Worm (Caenorhabditis elegans) whole organism, young adult: Measurements from ENCODE around the gene fsn-1.
A peak's percentile ranks its signal among the peaks of the same experiment; 100 is the strongest.

Experiments used
- D2030.7 ChIP-seq: fragments of 200-800 bp; sonication (Bioruptor generic); IDR thresholded peaks from 2 replicates; pipeline ENCODE4 v1.3.6; 2022; ENCODE audit warnings: missing genetic modification reagents, missing genetic modification characterization, missing compliant biosample characterization
- F49E8.2 ChIP-seq: sonication (generic microtip); optimal IDR thresholded peaks from 3 replicates; lab custom pipeline; 2017; ENCODE audit warnings: missing genetic modification characterization, mild to moderate bottlenecking, missing compliant biosample characterization, antibody characterized with exemption, moderate library complexity; ENCODE audit not compliant: insufficient read depth
- Y79H2A.3 ChIP-seq: fragments of 200-800 bp; sonication (Bioruptor generic); conservative IDR thresholded peaks from 2 replicates; pipeline ENCODE4 v1.3.6; 2022; ENCODE audit warnings: missing genetic modification reagents, missing genetic modification characterization, missing compliant biosample characterization
- ama-1 ChIP-seq, 3 experiments: fragments of 150-350 bp in 1 of 3; sonication (generic microtip) in 2 of 3; optimal IDR thresholded peaks; 2 replicates each; lab custom pipeline; 2014 to 2018; ENCODE audit warnings: missing biosample characterization in 2 of 3, missing genetic modification characterization in 2 of 3, missing genetic modification reagents in 2 of 3
- ceh-40 ChIP-seq: fragments of 200-800 bp; sonication (Bioruptor generic); IDR thresholded peaks from 2 replicates; pipeline ENCODE4 v1.3.6; 2022; ENCODE audit warnings: missing genetic modification characterization, missing compliant biosample characterization
- egrh-3 ChIP-seq: fragments of 200-800 bp; sonication (Bioruptor generic); IDR thresholded peaks from 2 replicates; pipeline ENCODE4 v1.3.6; 2022; ENCODE audit warnings: missing genetic modification reagents, missing genetic modification characterization, missing compliant biosample characterization
- him-1 ChIP-seq: sonication (generic microtip); optimal IDR thresholded peaks from 2 replicates; lab custom pipeline; 2016; ENCODE audit warnings: missing genotype, missing genetic modification reagents, missing genetic modification characterization, missing compliant biosample characterization
- lin-35 ChIP-seq, 3 experiments: fragments of 150-350 bp in 2 of 3; sonication (generic microtip) in 1 of 3; optimal IDR thresholded peaks; 2 replicates each; lab custom pipeline; 2014 to 2018; ENCODE audit warnings: missing biosample characterization in 3 of 3, missing genetic modification characterization in 3 of 3, missing genetic modification reagents in 3 of 3
- madf-6 ChIP-seq: fragments of 200-800 bp; sonication (Bioruptor generic); IDR thresholded peaks from 2 replicates; pipeline ENCODE4 v1.3.6; 2022; ENCODE audit warnings: missing genetic modification reagents, missing genetic modification characterization, missing compliant biosample characterization
- mes-4 ChIP-seq: sonication (generic microtip); optimal IDR thresholded peaks from 2 replicates; lab custom pipeline; 2016; ENCODE audit warnings: missing genotype, missing genetic modification characterization, missing compliant biosample characterization
- mxl-1 ChIP-seq: sonication (generic microtip); optimal IDR thresholded peaks from 2 replicates; lab custom pipeline; 2016; ENCODE audit warnings: missing genetic modification characterization, missing compliant biosample characterization
- pha-4 ChIP-seq: fragments of 150-350 bp; sonication (generic microtip); optimal IDR thresholded peaks from 2 replicates; lab custom pipeline; 2014; ENCODE audit warnings: missing biosample characterization, missing genetic modification reagents, missing genetic modification characterization
- ztf-22 ChIP-seq: fragments of 200-800 bp; sonication (Bioruptor generic); optimal IDR thresholded peaks from 2 replicates; lab custom pipeline; 2018; ENCODE audit warnings: mild to moderate bottlenecking, missing genetic modification characterization, moderate library complexity, missing compliant biosample characterization

DNA sequence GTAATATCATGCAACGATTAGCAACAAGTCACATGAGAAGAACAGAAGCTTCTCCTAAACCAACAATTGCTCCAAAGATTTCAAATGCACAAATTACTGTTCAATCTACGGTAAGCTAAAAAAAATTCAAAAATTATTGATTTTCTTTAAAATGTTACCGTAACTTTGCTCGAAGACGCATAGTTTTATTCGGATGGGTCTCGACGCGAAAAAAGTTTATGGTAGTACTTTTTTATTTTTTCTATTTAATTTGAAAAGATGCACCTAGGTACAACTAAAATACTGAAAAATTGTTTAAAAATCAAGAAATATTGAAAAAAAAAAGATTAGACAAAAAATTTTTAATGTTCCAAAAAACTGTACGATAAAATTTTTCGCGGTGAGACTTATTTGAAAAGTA, 50.5 kb downstream of the fsn-1 start:
- no peak for TF ChIP-seq pha-4 (tag; lab: Kevin White, UChicago)
- TF ChIP-seq ceh-40, result no peak
- no peak for TF ChIP-seq ztf-22 (GFP tag; lab: Kevin White, UChicago)
- no peak for TF ChIP-seq lin-35 (GFP tag; optimal IDR thresholded peaks at IDR 0.05; lab: Kevin White, UChicago)
- no peak for TF ChIP-seq ama-1 (optimal IDR thresholded peaks at IDR 0.05; lab: Kevin White, UChicago)
- TF ChIP-seq ama-1 (GFP tag; optimal IDR thresholded peaks at IDR 0.05; lab: Kevin White, UChicago), result no peak
- no peak for TF ChIP-seq mxl-1
- TF ChIP-seq F49E8.2 (tag; lab: Kevin White, UChicago), result no peak
- TF ChIP-seq D2030.7 (GFP tag; lab: Robert Waterston, UW), result no peak
- no peak for TF ChIP-seq mes-4 (tag; lab: Kevin White, UChicago)
- no peak for TF ChIP-seq Y79H2A.3 (GFP tag; lab: Robert Waterston, UW)
- no peak for TF ChIP-seq egrh-3
- TF ChIP-seq him-1 (tag; lab: Kevin White, UChicago), result no peak
- TF ChIP-seq madf-6, result peak; percentile 84
